Worm (Caenorhabditis elegans) whole organism, L2 larva: ENCODE results near the gene sup-9.
"Not testable (repeated sequence)": the region's sequence is repeated elsewhere in the genome, so short reads cannot be mapped to it uniquely, and the experiment has no call there.

ENCODE experiments used
- F13H6.1 ChIP-seq: sonication (generic microtip); optimal IDR thresholded peaks from 2 replicates; lab custom pipeline; 2016; ENCODE audit warnings: missing genetic modification characterization, missing compliant biosample characterization
- Y55F3AM.14 ChIP-seq: fragments of 200-800 bp; sonication (Bioruptor generic); optimal IDR thresholded peaks from 2 replicates; lab custom pipeline; 2018; ENCODE audit warnings: mild to moderate bottlenecking, missing genetic modification characterization, missing compliant biosample characterization
- alr-1 ChIP-seq: fragments of 150-350 bp; optimal IDR thresholded peaks from 2 replicates; lab custom pipeline; 2014; ENCODE audit warnings: missing biosample characterization, missing genetic modification characterization
- ama-1 ChIP-seq: fragments of 150-350 bp; optimal IDR thresholded peaks from 2 replicates; lab custom pipeline; 2018; ENCODE audit warnings: inconsistent platforms
- blmp-1 ChIP-seq: sonication (generic microtip); optimal IDR thresholded peaks from 2 replicates; lab custom pipeline; 2017; ENCODE audit warnings: missing genetic modification characterization, mild to moderate bottlenecking, missing compliant biosample characterization, antibody characterized with exemption, moderate library complexity; ENCODE audit not compliant: insufficient read depth
- ceh-82 ChIP-seq: fragments of 150-350 bp; optimal IDR thresholded peaks from 2 replicates; lab custom pipeline; 2014; ENCODE audit warnings: missing biosample characterization, missing genetic modification characterization
- crh-2 ChIP-seq: sonication (generic microtip); optimal IDR thresholded peaks from 2 replicates; lab custom pipeline; 2017; ENCODE audit warnings: missing biosample characterization, missing genetic modification characterization
- egl-27 ChIP-seq: sonication (generic microtip); optimal IDR thresholded peaks from 3 replicates; lab custom pipeline; 2017; ENCODE audit warnings: missing biosample characterization, missing genetic modification reagents, missing genetic modification characterization
- elt-1 ChIP-seq: fragments of 150-350 bp; optimal IDR thresholded peaks from 2 replicates; lab custom pipeline; 2014; ENCODE audit warnings: missing biosample characterization, missing genetic modification characterization
- elt-3 ChIP-seq: sonication (generic microtip); optimal IDR thresholded peaks from 2 replicates; lab custom pipeline; 2017; ENCODE audit warnings: missing biosample characterization, missing genetic modification characterization
- gmeb-1 ChIP-seq: fragments of 150-350 bp; optimal IDR thresholded peaks from 2 replicates; lab custom pipeline; 2014; ENCODE audit warnings: missing biosample characterization, missing genetic modification characterization
- lin-11 ChIP-seq: fragments of 150-350 bp; sonication (generic microtip); optimal IDR thresholded peaks from 2 replicates; lab custom pipeline; 2014; ENCODE audit warnings: missing biosample characterization, missing genetic modification characterization, inconsistent platforms, mixed read lengths
- lin-13 ChIP-seq: fragments of 150-350 bp; optimal IDR thresholded peaks from 2 replicates; lab custom pipeline; 2014; ENCODE audit warnings: missing biosample characterization, missing genetic modification reagents, missing genetic modification characterization
- lin-39 ChIP-seq: fragments of 150-350 bp; optimal IDR thresholded peaks from 2 replicates; lab custom pipeline; 2014; ENCODE audit warnings: missing biosample characterization, missing genetic modification reagents, missing genetic modification characterization
- mab-5 ChIP-seq: fragments of 150-350 bp; optimal IDR thresholded peaks from 2 replicates; lab custom pipeline; 2014; ENCODE audit warnings: missing biosample characterization, missing genetic modification characterization
- mdl-1 ChIP-seq, 2 experiments: fragments of 150-350 bp in 1 of 2; sonication (generic microtip) in 1 of 2; optimal IDR thresholded peaks; 2 replicates each; lab custom pipeline; 2017; ENCODE audit warnings: missing biosample characterization in 2 of 2, missing genetic modification characterization in 2 of 2
- nhr-10 ChIP-seq: sonication (generic microtip); optimal IDR thresholded peaks from 2 replicates; lab custom pipeline; 2017; ENCODE audit warnings: missing biosample characterization, missing genetic modification characterization
- nhr-12 ChIP-seq: fragments of 150-350 bp; optimal IDR thresholded peaks from 2 replicates; lab custom pipeline; 2014; ENCODE audit warnings: missing biosample characterization, missing genetic modification characterization
- nhr-25 ChIP-seq: fragments of 150-350 bp; sonication (generic microtip); optimal IDR thresholded peaks from 3 replicates; lab custom pipeline; 2014; ENCODE audit warnings: missing biosample characterization, missing genetic modification characterization
- nhr-77 ChIP-seq: fragments of 150-350 bp; optimal IDR thresholded peaks from 2 replicates; lab custom pipeline; 2014; ENCODE audit warnings: missing biosample characterization, missing genetic modification characterization
- sem-4 ChIP-seq: fragments of 150-350 bp; optimal IDR thresholded peaks from 2 replicates; lab custom pipeline; 2014; ENCODE audit warnings: missing biosample characterization, missing genetic modification reagents, missing genetic modification characterization
- skn-1 ChIP-seq: sonication (generic microtip); optimal IDR thresholded peaks from 2 replicates; lab custom pipeline; 2017; ENCODE audit warnings: missing biosample characterization, missing genetic modification characterization
- sma-3 ChIP-seq: sonication (generic microtip); optimal IDR thresholded peaks from 2 replicates; lab custom pipeline; 2016; ENCODE audit warnings: missing genetic modification reagents, missing genetic modification characterization, missing compliant biosample characterization
- sma-9 ChIP-seq, 2 experiments: fragments of 150-350 bp in 1 of 2; sonication (generic microtip) in 1 of 2; optimal IDR thresholded peaks; 2 replicates each; lab custom pipeline; 2014 to 2016; ENCODE audit warnings: missing genetic modification characterization in 2 of 2, mild to moderate bottlenecking in 1 of 2, missing biosample characterization in 1 of 2, missing compliant biosample characterization in 1 of 2, missing genetic modification reagents in 1 of 2, moderate library complexity in 1 of 2
- zag-1 ChIP-seq: fragments of 150-350 bp; optimal IDR thresholded peaks from 2 replicates; lab custom pipeline; 2014; ENCODE audit warnings: missing biosample characterization, missing genetic modification characterization
- ztf-1 ChIP-seq: fragments of 200-800 bp; sonication (Bioruptor generic); conservative IDR thresholded peaks from 2 replicates; pipeline ENCODE4 v1.3.6; 2022; ENCODE audit warnings: missing genetic modification characterization, missing compliant biosample characterization
- ztf-11 ChIP-seq: sonication (generic microtip); optimal IDR thresholded peaks from 2 replicates; lab custom pipeline; 2017; ENCODE audit warnings: missing biosample characterization, missing genetic modification characterization

The sup-9 gene

ce11 chrII:2702757-2703156 is 15.9 kb upstream of the sup-9 start, which contains the start of gene sri-60:
Gene sri-60 (minus strand): TSS chrII:2702857.
- TF ChIP-seq nhr-77 = no peak
- no peak for TF ChIP-seq mdl-1 (tag; optimal IDR thresholded peaks at IDR 0.05; lab: Kevin White, UChicago)
- TF ChIP-seq egl-27 (tag; lab: Kevin White, UChicago) = no peak
- no peak for TF ChIP-seq lin-13 (GFP tag; lab: Kevin White, UChicago)
- no peak for TF ChIP-seq sma-9 (GFP tag; optimal IDR thresholded peaks at IDR 0.05; lab: Kevin White, UChicago)
- TF ChIP-seq sma-9 (tag; optimal IDR thresholded peaks at IDR 0.05; lab: Kevin White, UChicago) = no peak
- TF ChIP-seq ztf-11 (tag; lab: Kevin White, UChicago) = no peak
- no peak for TF ChIP-seq lin-39 (tag; lab: Kevin White, UChicago)
- TF ChIP-seq lin-11 (tag; lab: Kevin White, UChicago) = no peak
- TF ChIP-seq skn-1 (tag; lab: Kevin White, UChicago) = no peak
- TF ChIP-seq mab-5 (tag; lab: Kevin White, UChicago) = no peak
- no peak for TF ChIP-seq zag-1 (tag; lab: Kevin White, UChicago)
- no peak for TF ChIP-seq nhr-25 (tag; lab: Kevin White, UChicago)
- no peak for TF ChIP-seq blmp-1 (tag; lab: Kevin White, UChicago)
- TF ChIP-seq elt-1 (tag; lab: Kevin White, UChicago) = no peak
- TF ChIP-seq, all 48 proteins: peak for 0

DNA sequence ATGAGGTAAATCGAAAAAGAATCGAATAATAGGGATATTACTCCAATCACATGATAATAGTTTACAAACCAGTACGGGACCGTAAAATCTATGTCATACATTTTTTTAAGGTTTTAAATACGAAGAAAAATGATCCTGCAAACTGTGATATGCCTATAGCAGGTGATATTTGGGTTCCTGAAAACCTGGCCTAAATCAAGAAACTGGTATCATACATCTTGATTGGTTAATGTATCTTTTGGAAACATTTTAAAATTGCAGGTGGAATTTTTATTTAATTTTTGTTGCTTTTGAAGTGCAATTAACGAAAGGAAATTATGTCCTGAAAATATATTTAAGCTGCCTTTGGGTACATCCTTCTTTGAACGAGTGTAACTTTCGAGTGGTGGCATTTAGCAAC is 13.4 kb upstream of the sup-9 start, which contains the start of gene sri-61:
sri-61 (minus strand) TSS at position 101 of the 400 bp plus-strand sequence.
- TF ChIP-seq ceh-82 (tag; lab: Kevin White, UChicago) (no peak), ztf-1 (GFP tag; lab: Robert Waterston, UW) (no peak), nhr-12 (tag; lab: Kevin White, UChicago) (no peak), nhr-25 (tag; lab: Kevin White, UChicago) (no peak)

DNA sequence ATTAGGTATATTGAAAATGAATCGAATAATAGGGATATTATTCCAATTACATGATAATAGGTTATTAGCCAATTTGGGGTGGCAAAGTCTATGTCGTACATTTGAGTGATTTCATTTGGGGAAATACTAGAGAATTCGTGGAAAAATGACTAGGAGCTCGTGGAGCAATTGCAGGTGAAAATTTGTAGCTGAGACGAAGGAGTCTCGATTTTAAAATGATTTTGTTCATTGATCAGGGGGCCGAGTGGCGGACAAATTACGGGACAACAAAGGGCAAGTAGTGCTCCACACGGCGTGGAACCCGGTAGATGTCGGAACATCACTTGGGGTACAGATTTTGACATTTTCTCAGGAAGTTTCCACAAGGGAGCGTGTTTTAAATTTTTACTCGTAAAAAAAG is 11.6 kb upstream of the sup-9 start, which contains the start of gene sri-62:
sri-62 (minus strand) TSS at position 101 of the 400 bp plus-strand sequence.
- TF ChIP-seq sma-3 (GFP tag; lab: Kevin White, UChicago) = no peak
- no peak for TF ChIP-seq crh-2 (tag; lab: Kevin White, UChicago)
- TF ChIP-seq blmp-1 (tag; lab: Kevin White, UChicago) = no peak

DNA sequence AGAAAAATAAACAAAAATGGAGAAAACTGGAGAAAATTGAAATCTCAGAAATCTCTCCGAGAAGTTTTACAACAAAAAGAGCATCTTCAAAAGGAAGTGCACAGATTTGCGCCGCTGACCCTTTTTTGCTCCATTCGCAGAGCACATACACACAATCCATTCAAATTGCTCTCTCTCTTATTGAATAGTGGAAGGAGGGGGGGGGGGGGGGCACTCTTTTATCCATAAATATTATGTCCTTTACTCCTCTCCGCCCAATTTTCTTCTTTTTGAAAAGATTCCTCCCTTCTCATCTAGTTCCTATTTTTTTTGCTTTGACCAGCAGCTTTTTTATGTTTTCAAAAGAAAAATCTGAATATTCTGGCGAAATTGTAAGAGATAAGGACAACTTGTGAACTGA is 8.3 kb upstream of the sup-9 start:
- peak; percentile 22 for TF ChIP-seq F13H6.1 (tag; lab: Kevin White, UChicago)
- no peak for TF ChIP-seq sma-9 (GFP tag; optimal IDR thresholded peaks at IDR 0.05; lab: Kevin White, UChicago)
- TF ChIP-seq sma-9 (tag; optimal IDR thresholded peaks at IDR 0.05; lab: Kevin White, UChicago) = no peak
- TF ChIP-seq, all 48 proteins: peak for 1

- TF ChIP-seq mdl-1 (tag; optimal IDR thresholded peaks at IDR 0.05; lab: Kevin White, UChicago) (no peak), alr-1 (tag; lab: Kevin White, UChicago) (no peak), ama-1 (lab: Kevin White, UChicago) (no peak), mab-5 (tag; lab: Kevin White, UChicago) (no peak), sem-4 (tag; lab: Kevin White, UChicago) (no peak), crh-2 (tag; lab: Kevin White, UChicago) (no peak), elt-3 (tag; lab: Kevin White, UChicago) (no peak), nhr-10 (no peak), Y55F3AM.14 (no peak)
- TF ChIP-seq, all 48 proteins: peak for 0
These were observed 5.6 kb upstream of the sup-9 start, which contains the start of gene set-11 for ce11 chrII:2692476-2692875. Gene set-11 (minus strand): TSS chrII:2692576.

DNA sequence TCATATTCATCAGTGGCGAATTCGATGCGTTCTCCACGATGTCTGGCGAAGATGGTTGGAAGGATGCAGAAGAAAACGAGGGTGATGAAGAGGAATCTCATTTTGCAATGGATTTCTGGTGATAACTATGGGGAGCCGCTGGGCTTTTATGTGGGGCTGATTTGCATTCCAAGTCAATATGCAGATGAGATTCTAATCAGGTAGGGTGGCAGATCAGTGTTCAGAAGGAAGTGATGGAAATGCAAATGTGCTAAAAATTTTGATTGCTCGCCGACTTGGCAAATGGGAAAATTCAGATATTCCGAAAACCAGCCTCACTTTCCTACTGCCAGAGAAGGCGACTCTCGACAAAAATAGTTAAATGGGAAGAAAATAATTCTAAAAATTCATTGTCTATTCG is 3.3 kb upstream of the sup-9 start, which contains the start of gene nspf-3:
nspf-3 (minus strand) TSS at position 101 of the 400 bp plus-strand sequence.
- no peak for TF ChIP-seq sma-3 (GFP tag; lab: Kevin White, UChicago)
- TF ChIP-seq gmeb-1 (tag; lab: Kevin White, UChicago) = no peak

ce11 chrII:2688616-2689015 is 1.8 kb upstream of the sup-9 start, which contains the start of gene nspf-2:
Gene nspf-2 (plus strand): TSS chrII:2688916.
- TF ChIP-seq elt-1, nhr-25, sem-4 (tag; lab: Kevin White, UChicago): not testable (repeated sequence)
- TF ChIP-seq, all 48 proteins: peak for 0; not testable (repeated sequence) for 48
